Worm (Caenorhabditis elegans): ENCODE measurements around the gene mec-14.

Gene mec-14

DNA sequence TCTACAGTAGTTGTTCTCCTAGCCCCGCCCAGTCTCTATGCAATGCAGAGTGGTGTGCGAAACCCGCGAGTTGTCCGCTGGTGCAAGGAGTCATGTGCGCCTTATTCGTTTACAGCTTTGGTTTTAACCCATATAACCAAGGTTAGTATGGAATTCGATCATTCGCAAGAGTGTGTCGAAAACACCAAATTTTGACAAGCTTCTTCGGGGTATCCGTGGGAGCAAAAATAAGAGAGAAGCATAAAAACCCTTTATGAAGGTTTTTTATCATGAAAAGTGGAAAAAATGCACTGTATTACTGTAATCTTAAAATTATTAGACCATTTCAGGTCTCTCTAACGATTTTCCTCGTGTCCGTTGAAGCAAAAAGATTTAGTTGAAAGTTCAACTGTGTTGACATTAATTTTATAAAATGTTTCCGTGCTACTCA, 50.6 kb downstream of the mec-14 start (continued):
- TF ChIP-seq nhr-25 (tag; optimal IDR thresholded peaks at IDR 0.05), result peak; percentile 3
- no peak for TF ChIP-seq mab-5 (tag; optimal IDR thresholded peaks at IDR 0.05)
- no peak for TF ChIP-seq mdl-1 (tag; optimal IDR thresholded peaks at IDR 0.05)
- peak; percentile 64 for TF ChIP-seq sma-3 (GFP tag; optimal IDR thresholded peaks at IDR 0.05)
- TF ChIP-seq snpc-4 (tag; optimal IDR thresholded peaks at IDR 0.05), result peak; percentile 95
- TF ChIP-seq nhr-10 (tag; optimal IDR thresholded peaks at IDR 0.05), result no peak
- TF ChIP-seq skn-1 (tag; optimal IDR thresholded peaks at IDR 0.05), result no peak
- TF ChIP-seq nhr-21 (tag; optimal IDR thresholded peaks at IDR 0.05), result peak; percentile 10
- no peak for TF ChIP-seq peb-1 (tag; optimal IDR thresholded peaks at IDR 0.05)
- TF ChIP-seq elt-3 (tag; optimal IDR thresholded peaks at IDR 0.05), result no peak
- no peak for TF ChIP-seq ZK546.5 (tag; optimal IDR thresholded peaks at IDR 0.05)
- no peak for TF ChIP-seq ceh-16 (tag; optimal IDR thresholded peaks at IDR 0.05)
- no peak for TF ChIP-seq nhr-129 (tag; optimal IDR thresholded peaks at IDR 0.05)
- TF ChIP-seq crh-2 (tag; optimal IDR thresholded peaks at IDR 0.05), result peak; percentile 34
- TF ChIP-seq Y55F3AM.14 (GFP tag; optimal IDR thresholded peaks at IDR 0.05), result no peak

DNA sequence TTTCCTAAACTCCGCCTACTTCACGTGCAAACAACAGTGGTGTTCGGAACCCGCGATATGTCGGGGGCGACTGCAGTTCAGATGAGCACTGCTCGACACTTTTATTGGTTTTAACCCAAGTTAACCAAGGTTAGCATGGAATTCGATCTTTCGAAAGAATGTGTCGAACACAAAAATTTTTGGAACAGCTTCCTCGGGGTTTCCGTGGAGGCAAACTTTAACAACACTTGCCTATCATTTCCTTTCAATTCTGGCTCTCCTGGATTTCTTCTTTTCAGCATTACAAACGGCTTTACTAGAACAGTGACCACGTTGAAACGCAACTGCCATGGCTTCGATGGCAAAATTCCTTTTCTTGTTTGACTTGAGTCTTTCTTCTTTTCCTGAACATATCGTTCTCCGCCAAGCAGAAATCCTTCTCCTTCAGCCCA, 51.5 kb downstream of the mec-14 start:
- TF ChIP-seq nhr-23 (tag; optimal IDR thresholded peaks at IDR 0.05), result no peak
- TF ChIP-seq ceh-16 (tag; optimal IDR thresholded peaks at IDR 0.05), result no peak
- no peak for TF ChIP-seq peb-1 (tag; optimal IDR thresholded peaks at IDR 0.05)
- TF ChIP-seq ceh-82 (tag; optimal IDR thresholded peaks at IDR 0.05), result no peak
- TF ChIP-seq unc-39 (tag; optimal IDR thresholded peaks at IDR 0.05), result no peak
- TF ChIP-seq nhr-237 (tag; optimal IDR thresholded peaks at IDR 0.05), result no peak
- TF ChIP-seq lin-11 (tag; optimal IDR thresholded peaks at IDR 0.05), result no peak
- no peak for TF ChIP-seq ztf-11 (tag; optimal IDR thresholded peaks at IDR 0.05)
- no peak for TF ChIP-seq blmp-1 (tag; optimal IDR thresholded peaks at IDR 0.05; ENCODE audit: insufficient read depth)
- TF ChIP-seq elt-3 (tag; optimal IDR thresholded peaks at IDR 0.05), result no peak
- no peak for TF ChIP-seq nhr-6 (tag; optimal IDR thresholded peaks at IDR 0.05)
- TF ChIP-seq ztf-1 (GFP tag; conservative IDR thresholded peaks at IDR 0.05), result no peak
- TF ChIP-seq ama-1 (optimal IDR thresholded peaks at IDR 0.05), result peak; percentile 91
- peak; percentile 97 for TF ChIP-seq snpc-4 (tag; optimal IDR thresholded peaks at IDR 0.05)
- peak; percentile 38 for TF ChIP-seq nhr-10 (tag; optimal IDR thresholded peaks at IDR 0.05)
- TF ChIP-seq unc-55 (GFP tag; optimal IDR thresholded peaks at IDR 0.05), result no peak
- no peak for TF ChIP-seq skn-1 (tag; optimal IDR thresholded peaks at IDR 0.05)
- TF ChIP-seq unc-62 (GFP tag; optimal IDR thresholded peaks at IDR 0.05), result no peak
- TF ChIP-seq nhr-12 (tag; optimal IDR thresholded peaks at IDR 0.05), result no peak
- TF ChIP-seq zag-1 (tag; optimal IDR thresholded peaks at IDR 0.05), result no peak
- TF ChIP-seq sma-3 (GFP tag; optimal IDR thresholded peaks at IDR 0.05), result peak; percentile 31
- TF ChIP-seq nhr-129 (tag; optimal IDR thresholded peaks at IDR 0.05), result peak; percentile 26
- TF ChIP-seq nhr-25 (tag; optimal IDR thresholded peaks at IDR 0.05), result no peak
- TF ChIP-seq R02D3.7 (tag; optimal IDR thresholded peaks at IDR 0.05), result no peak
- peak; percentile 56 for TF ChIP-seq crh-2 (tag; optimal IDR thresholded peaks at IDR 0.05)
- peak; percentile 70 for TF ChIP-seq egl-27 (tag; optimal IDR thresholded peaks at IDR 0.05)
- no peak for TF ChIP-seq aly-2 (tag; optimal IDR thresholded peaks at IDR 0.05)
- no peak for TF ChIP-seq alr-1 (tag; optimal IDR thresholded peaks at IDR 0.05)
- TF ChIP-seq elt-1 (tag; optimal IDR thresholded peaks at IDR 0.05), result no peak
- peak in 1 of 2 experiments; percentile 47 for TF ChIP-seq mdl-1 (tag; optimal IDR thresholded peaks at IDR 0.05)
- peak; percentile 12 to 58 for TF ChIP-seq lsy-2 (tag; optimal IDR thresholded peaks at IDR 0.05)
- no peak for TF ChIP-seq dmd-4 (tag; optimal IDR thresholded peaks at IDR 0.05)
- peak; percentile 25 for TF ChIP-seq fos-1 (tag; optimal IDR thresholded peaks at IDR 0.05)
- TF ChIP-seq Y55F3AM.14 (GFP tag; optimal IDR thresholded peaks at IDR 0.05), result no peak
- TF ChIP-seq sma-9 (GFP tag; optimal IDR thresholded peaks at IDR 0.05), result peak; percentile 77
- no peak for TF ChIP-seq sma-9 (tag; optimal IDR thresholded peaks at IDR 0.05)
- TF ChIP-seq F13H6.1 (tag; optimal IDR thresholded peaks at IDR 0.05), result peak; percentile 39
- TF ChIP-seq gmeb-1 (tag; optimal IDR thresholded peaks at IDR 0.05), result peak; percentile 72
- peak; percentile 25 for TF ChIP-seq nhr-21 (tag; optimal IDR thresholded peaks at IDR 0.05)
- no peak for TF ChIP-seq sem-4 (tag; optimal IDR thresholded peaks at IDR 0.05)

ce11 chrIII:7140228-7140710, 52.5 kb downstream of the mec-14 start:
- TF ChIP-seq sma-9 (GFP tag; optimal IDR thresholded peaks at IDR 0.05) (peak; percentile 35), sma-9 (tag; optimal IDR thresholded peaks at IDR 0.05) (no peak), ztf-1 (GFP tag; conservative IDR thresholded peaks at IDR 0.05) (no peak), ceh-16 (tag; optimal IDR thresholded peaks at IDR 0.05) (peak; percentile 17), snpc-4 (tag; optimal IDR thresholded peaks at IDR 0.05) (peak; percentile 96), aly-2 (tag; optimal IDR thresholded peaks at IDR 0.05) (no peak), crh-2 (tag; optimal IDR thresholded peaks at IDR 0.05) (peak; percentile 30), mdl-1 (tag; optimal IDR thresholded peaks at IDR 0.05) (no peak), F13H6.1 (tag; optimal IDR thresholded peaks at IDR 0.05) (peak; percentile 12), lsy-2 (tag; optimal IDR thresholded peaks at IDR 0.05) (peak in 1 of 2 experiments; percentile 53), nhr-21 (tag; optimal IDR thresholded peaks at IDR 0.05) (peak; percentile 29), fos-1 (tag; optimal IDR thresholded peaks at IDR 0.05) (peak; percentile 2), sem-4 (tag; optimal IDR thresholded peaks at IDR 0.05) (no peak), lin-13 (GFP tag; optimal IDR thresholded peaks at IDR 0.05) (peak; percentile 17), gmeb-1 (tag; optimal IDR thresholded peaks at IDR 0.05) (peak; percentile 21), unc-39 (tag; optimal IDR thresholded peaks at IDR 0.05) (no peak), ama-1 (optimal IDR thresholded peaks at IDR 0.05) (peak; percentile 78), peb-1 (tag; optimal IDR thresholded peaks at IDR 0.05) (no peak), R02D3.7 (tag; optimal IDR thresholded peaks at IDR 0.05) (no peak), zag-1 (tag; optimal IDR thresholded peaks at IDR 0.05) (no peak), skn-1 (tag; optimal IDR thresholded peaks at IDR 0.05) (no peak), sma-3 (GFP tag; optimal IDR thresholded peaks at IDR 0.05) (peak; percentile 73)
